Fruit fly (Drosophila melanogaster) whole organism, adult: ENCODE data around the gene CG7275.

ENCODE experiments used
- CG11617 ChIP-seq: fragments of 200-800 bp; sonication (Bioruptor generic); optimal IDR thresholded peaks from 2 replicates; lab custom pipeline; 2017; ENCODE audit warnings: mild to moderate bottlenecking, missing biosample characterization, missing genetic modification reagents, missing genetic modification characterization
- CG1620 ChIP-seq: fragments of 200-800 bp; sonication (Bioruptor generic); optimal IDR thresholded peaks from 2 replicates; lab custom pipeline; 2016; ENCODE audit warnings: missing biosample characterization, missing genetic modification characterization
- bab1 ChIP-seq: fragments of 200-800 bp; sonication (Bioruptor generic); optimal IDR thresholded peaks from 3 replicates; lab custom pipeline; 2019; ENCODE audit warnings: missing biosample characterization, mild to moderate bottlenecking, missing genetic modification characterization, moderate library complexity
- cic ChIP-seq: fragments of 200-800 bp; sonication (Bioruptor generic); optimal IDR thresholded peaks from 2 replicates; lab custom pipeline; 2017; ENCODE audit warnings: missing biosample characterization, mild to moderate bottlenecking, missing genetic modification characterization, moderate library complexity

DNA sequence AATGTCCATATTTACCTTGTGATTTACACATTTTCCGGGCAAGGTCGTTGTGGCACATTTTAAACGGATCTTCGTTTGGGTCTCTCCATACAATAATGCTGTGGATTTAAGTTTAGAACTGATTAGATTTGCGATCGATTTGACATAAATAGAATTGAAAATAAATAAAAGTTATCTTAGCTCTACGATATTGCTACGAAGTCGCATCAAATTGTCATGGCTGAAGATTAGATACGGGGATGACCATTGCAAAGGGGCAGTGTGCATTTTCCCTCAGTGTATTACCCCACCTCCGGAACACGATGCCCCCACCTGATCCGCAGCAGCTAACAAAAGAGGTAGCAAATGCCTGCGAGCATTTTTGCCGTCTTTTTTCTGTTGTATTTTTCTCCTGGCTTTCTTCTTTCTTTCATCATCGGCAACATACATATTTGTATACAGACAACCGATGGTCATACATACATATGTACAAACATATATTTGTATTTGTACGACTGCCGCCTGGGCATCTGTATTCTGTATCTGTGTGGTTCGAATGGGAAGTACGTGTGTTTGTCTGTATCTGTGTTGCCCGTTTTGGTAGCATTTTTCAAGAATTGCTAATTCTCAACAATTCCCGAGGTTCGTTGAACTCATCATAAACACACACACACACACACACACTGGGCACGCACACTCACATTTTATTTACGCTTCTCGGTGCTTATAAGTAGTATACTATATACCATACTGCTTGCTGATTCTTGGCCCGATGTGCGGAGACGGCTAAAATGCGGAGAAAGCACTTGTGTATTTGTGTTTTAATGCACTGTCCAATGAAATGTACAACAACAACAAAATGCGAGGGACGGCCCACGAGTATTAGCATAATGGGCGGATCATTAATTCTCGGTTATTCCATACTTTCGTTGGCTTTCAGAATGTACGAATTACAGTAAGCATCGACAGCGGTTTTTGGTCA is 46.0 kb downstream of the CG7275 start:
- TF ChIP-seq cic (GFP tag; lab: Kevin White, UChicago) (no peak), CG11617 (GFP tag; lab: Kevin White, UChicago) (no peak), bab1 (GFP tag; lab: Kevin White, UChicago) (no peak), CG1620 (GFP tag; lab: Kevin White, UChicago) (no peak)
